Fruit fly (Drosophila melanogaster): ENCODE results near the gene CG43175.

CG43175 gene

DNA sequence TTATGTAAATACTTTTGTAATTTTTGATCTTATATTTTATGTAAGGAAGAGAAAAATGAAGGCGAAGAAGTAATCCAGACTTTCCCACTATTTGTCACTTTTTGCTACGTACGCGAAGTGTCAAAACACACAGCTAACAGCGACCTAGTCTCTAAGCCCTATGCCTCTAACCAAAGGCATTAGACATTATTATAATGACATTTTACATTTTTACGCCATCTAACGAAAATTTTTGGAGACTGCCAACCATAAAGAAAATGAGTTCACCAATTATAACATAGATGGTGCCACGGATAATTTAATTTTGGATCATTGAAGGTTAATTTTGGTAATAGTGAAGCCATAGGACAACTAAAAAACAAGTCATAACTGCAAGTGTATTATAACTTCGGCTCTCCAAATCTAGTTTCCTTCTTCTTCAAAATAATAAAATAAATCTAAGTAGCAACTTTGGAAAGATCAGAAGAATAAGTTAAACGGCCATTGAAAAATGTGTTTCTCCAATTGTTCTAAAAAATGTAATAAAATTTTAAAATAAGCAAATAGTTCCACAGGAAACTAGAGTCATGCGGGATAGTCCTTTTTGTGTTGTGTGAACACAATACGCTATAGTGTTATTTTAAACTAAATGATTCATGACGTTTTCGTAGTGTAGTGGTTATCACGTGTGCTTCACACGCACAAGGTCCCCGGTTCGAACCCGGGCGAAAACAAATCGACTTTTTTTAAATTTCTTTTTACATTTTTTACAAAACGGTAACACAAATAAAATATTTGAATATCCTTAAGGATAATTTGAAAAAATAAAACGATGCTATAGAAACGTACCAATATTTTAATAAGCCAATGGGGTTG lies 13.2 kb upstream of the CG43175 start:
- TF ChIP-seq Dll (optimal IDR thresholded peaks at IDR 0.05) (no peak), EcR (GFP tag; optimal IDR thresholded peaks at IDR 0.05) (no peak), usp (GFP tag; optimal IDR thresholded peaks at IDR 0.05) (no peak), psq (optimal IDR thresholded peaks at IDR 0.05) (no peak), CG8478 (optimal IDR thresholded peaks at IDR 0.05) (no peak), pan (optimal IDR thresholded peaks at IDR 0.05) (no peak)

DNA sequence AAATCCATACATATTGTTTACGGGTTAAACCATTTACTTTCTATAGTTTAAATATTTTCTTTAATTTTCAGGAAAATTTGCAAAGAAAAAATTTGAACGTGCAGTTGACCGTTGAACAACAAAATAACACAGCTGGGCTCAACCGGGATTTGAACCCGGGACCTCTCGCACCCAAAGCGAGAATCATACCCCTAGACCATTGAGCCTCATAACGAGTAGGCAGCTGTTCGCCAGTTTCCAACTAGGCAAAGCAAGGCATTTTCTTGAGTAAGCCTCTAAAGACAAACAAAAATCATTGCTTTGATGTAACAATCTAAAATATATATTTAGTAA lies 12.6 kb upstream of the CG43175 start:
- no peak for TF ChIP-seq psq (optimal IDR thresholded peaks at IDR 0.05)
- no peak for TF ChIP-seq pan (optimal IDR thresholded peaks at IDR 0.05)
- no peak for TF ChIP-seq Dll (optimal IDR thresholded peaks at IDR 0.05)
- no peak for TF ChIP-seq usp (GFP tag; optimal IDR thresholded peaks at IDR 0.05)
- TF ChIP-seq CG8478 (optimal IDR thresholded peaks at IDR 0.05), result no peak
- no peak for TF ChIP-seq EcR (GFP tag; optimal IDR thresholded peaks at IDR 0.05)

DNA sequence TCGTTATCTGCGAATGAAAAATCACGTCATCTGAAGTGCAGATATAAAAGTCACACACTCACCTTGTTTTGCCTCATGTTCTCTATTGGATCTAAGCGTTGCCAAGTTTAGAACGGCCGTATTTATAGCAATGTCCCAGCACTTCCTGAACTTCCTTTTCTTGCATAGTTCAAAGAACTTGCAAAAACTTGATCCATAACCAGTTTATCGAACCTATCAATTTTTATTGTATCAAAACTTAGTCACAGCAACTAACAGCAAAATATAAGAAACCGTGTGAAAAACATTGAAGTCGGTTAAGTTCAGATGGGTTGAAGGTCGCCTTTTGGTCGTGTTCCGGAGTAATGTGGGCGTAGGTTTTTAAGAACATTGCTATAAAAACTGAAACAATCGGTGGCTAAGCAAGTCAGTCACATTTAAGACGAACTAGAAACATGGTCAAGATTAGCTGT lies 11.8 kb upstream of the CG43175 start, which contains the start of the genes CG14324 and CG14326:
CG14324 (minus strand) TSS at position 101 of the 452 bp plus-strand sequence.
CG14326 (plus strand) TSS at position 402 of the 452 bp plus-strand sequence.
- TF ChIP-seq Dll (optimal IDR thresholded peaks at IDR 0.05) (no peak), EcR (GFP tag; optimal IDR thresholded peaks at IDR 0.05) (peak in 1 of 2 experiments; percentile 13), pan (optimal IDR thresholded peaks at IDR 0.05) (no peak), usp (GFP tag; optimal IDR thresholded peaks at IDR 0.05) (no peak), CG8478 (optimal IDR thresholded peaks at IDR 0.05) (no peak)

dm6 chr3R:17619726-17620282 lies 10.7 kb upstream of the CG43175 start:
- TF ChIP-seq EcR (GFP tag; optimal IDR thresholded peaks at IDR 0.05) (no peak), pan (optimal IDR thresholded peaks at IDR 0.05) (no peak), CG8478 (optimal IDR thresholded peaks at IDR 0.05) (no peak), psq (optimal IDR thresholded peaks at IDR 0.05) (no peak), usp (GFP tag; optimal IDR thresholded peaks at IDR 0.05) (no peak), Dll (optimal IDR thresholded peaks at IDR 0.05) (no peak)

dm6 chr3R:17622062-17622766 lies 8.3 kb upstream of the CG43175 start, which contains the start of gene CG14323:
Gene CG14323 (minus strand): TSS chr3R:17622112.
- TF ChIP-seq usp (GFP tag; optimal IDR thresholded peaks at IDR 0.05), result no peak
- no peak for TF ChIP-seq pan (optimal IDR thresholded peaks at IDR 0.05)
- no peak for TF ChIP-seq CG8478 (optimal IDR thresholded peaks at IDR 0.05)
- no peak for TF ChIP-seq EcR (GFP tag; optimal IDR thresholded peaks at IDR 0.05)
- no peak for TF ChIP-seq Dll (optimal IDR thresholded peaks at IDR 0.05)
- no peak for TF ChIP-seq psq (optimal IDR thresholded peaks at IDR 0.05)

DNA sequence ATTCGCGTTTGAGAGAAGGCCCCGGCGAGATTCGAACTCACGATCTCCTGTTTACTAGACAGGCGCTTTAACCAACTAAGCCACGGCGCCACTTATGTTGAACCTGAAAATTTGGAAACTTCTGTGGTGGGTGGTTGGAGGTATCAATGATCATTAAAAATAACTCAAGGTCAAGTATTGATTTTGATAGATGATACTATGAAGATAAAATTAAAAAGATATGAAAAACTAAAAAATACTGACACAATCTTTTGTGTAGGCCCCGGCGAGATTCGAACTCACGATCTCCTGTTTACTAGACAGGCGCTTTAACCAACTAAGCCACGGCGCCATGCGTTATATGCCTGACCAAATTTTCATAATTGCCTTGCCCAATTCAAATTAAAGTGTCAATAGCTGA lies 6.0 kb upstream of the CG43175 start:
- TF ChIP-seq Dll (optimal IDR thresholded peaks at IDR 0.05) (no peak), CG8478 (optimal IDR thresholded peaks at IDR 0.05) (no peak), pan (optimal IDR thresholded peaks at IDR 0.05) (no peak), psq (optimal IDR thresholded peaks at IDR 0.05) (no peak), EcR (GFP tag; optimal IDR thresholded peaks at IDR 0.05) (no peak), usp (GFP tag; optimal IDR thresholded peaks at IDR 0.05) (no peak)

dm6 chr3R:17624968-17625367 lies 5.5 kb upstream of the CG43175 start, which contains the start of gene AttD:
Gene AttD (plus strand): TSS chr3R:17625268.
- TF ChIP-seq usp (GFP tag; optimal IDR thresholded peaks at IDR 0.05), result no peak
- no peak for TF ChIP-seq pan (optimal IDR thresholded peaks at IDR 0.05)
- no peak for TF ChIP-seq psq (optimal IDR thresholded peaks at IDR 0.05)
- no peak for TF ChIP-seq CG8478 (optimal IDR thresholded peaks at IDR 0.05)
- no peak for TF ChIP-seq EcR (GFP tag; optimal IDR thresholded peaks at IDR 0.05)
- TF ChIP-seq Dll (optimal IDR thresholded peaks at IDR 0.05), result no peak

DNA sequence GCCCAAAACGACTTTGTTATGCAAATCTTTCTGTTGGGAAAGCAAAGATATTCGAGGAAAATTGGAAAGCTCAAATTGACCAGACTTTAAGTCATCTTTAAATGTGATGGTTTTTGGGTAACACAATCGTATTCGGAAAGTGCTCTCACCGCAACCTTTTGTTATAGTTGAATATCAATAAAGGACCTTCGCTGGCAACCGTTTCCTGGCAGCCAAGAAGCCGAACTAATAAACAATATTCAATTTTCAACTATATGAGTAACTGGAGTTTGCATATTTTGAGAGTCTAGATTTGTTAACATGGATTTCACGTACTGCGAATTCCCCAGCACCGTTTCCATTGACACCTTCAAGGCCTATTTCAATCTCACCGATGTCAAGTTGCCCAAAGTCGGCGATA lies 3.7 kb upstream of the CG43175 start, which contains the start of gene CG14325:
CG14325 (plus strand) TSS at position 301 of the 400 bp plus-strand sequence.
- TF ChIP-seq EcR (GFP tag; optimal IDR thresholded peaks at IDR 0.05) (no peak), pan (optimal IDR thresholded peaks at IDR 0.05) (no peak), usp (GFP tag; optimal IDR thresholded peaks at IDR 0.05) (no peak), Dll (optimal IDR thresholded peaks at IDR 0.05) (no peak), CG8478 (optimal IDR thresholded peaks at IDR 0.05) (no peak), psq (optimal IDR thresholded peaks at IDR 0.05) (no peak)

DNA sequence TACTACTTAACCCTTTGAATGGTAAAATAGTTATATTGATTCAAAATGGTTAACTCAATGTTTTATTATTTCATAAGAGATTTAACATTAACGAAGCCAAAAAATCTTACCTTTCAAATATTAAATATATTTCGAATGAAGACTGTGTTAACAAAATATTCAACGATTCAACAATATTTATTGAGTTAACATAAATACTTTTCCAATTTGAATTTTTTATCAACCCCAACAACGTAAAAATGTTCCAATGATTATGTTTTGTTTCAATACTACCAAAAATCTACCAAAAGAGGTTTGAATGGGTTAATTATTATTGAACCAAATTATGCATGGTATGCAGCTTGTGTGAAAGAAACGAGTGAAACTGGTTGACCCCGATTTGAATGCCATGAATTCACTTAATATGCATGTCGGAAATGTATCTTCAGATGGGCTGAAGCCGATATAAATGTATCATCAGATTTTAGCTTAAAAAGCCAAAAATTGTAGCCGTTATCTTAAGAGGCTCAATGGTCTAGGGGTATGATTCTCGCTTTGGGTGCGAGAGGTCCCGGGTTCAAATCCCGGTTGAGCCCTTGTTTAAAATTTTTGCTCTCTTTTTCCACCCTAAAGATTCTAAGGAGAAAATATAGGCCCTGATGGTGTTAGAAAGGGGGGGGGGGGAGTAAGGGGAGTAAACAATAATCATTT lies 804 bp downstream of the CG43175 start:
- TF ChIP-seq usp (GFP tag; optimal IDR thresholded peaks at IDR 0.05), result no peak
- TF ChIP-seq psq (optimal IDR thresholded peaks at IDR 0.05), result no peak
- TF ChIP-seq CG8478 (optimal IDR thresholded peaks at IDR 0.05), result no peak
- TF ChIP-seq pan (optimal IDR thresholded peaks at IDR 0.05), result no peak
- TF ChIP-seq EcR (GFP tag; optimal IDR thresholded peaks at IDR 0.05), result no peak
- TF ChIP-seq Dll (optimal IDR thresholded peaks at IDR 0.05), result no peak

dm6 chr3R:17644019-17644418 lies 13.5 kb downstream of the CG43175 start:
- TF ChIP-seq EcR (GFP tag; optimal IDR thresholded peaks at IDR 0.05) (no peak), pan (optimal IDR thresholded peaks at IDR 0.05) (no peak), psq (optimal IDR thresholded peaks at IDR 0.05) (no peak), usp (GFP tag; optimal IDR thresholded peaks at IDR 0.05) (no peak), Dll (optimal IDR thresholded peaks at IDR 0.05) (no peak), CG8478 (optimal IDR thresholded peaks at IDR 0.05) (no peak)

DNA sequence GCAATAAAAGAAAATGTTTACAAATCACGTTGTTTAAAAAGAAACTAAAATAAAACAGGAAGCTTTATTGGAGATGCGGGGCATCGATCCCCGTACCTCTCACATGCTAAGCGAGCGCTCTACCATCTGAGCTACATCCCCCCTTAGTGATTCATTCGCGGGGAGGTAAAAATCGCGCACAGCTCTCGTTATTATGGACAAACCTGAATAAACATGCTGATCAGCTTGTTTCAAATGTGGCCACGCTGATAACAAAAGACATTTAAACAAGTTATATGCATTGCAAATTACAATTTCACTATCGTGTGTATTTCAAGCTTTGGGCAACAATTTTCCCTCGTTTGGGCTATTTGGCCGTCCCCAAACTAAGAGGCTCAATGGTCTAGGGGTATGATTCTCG lies 14.7 kb downstream of the CG43175 start:
- no peak for TF ChIP-seq usp (GFP tag; optimal IDR thresholded peaks at IDR 0.05)
- no peak for TF ChIP-seq EcR (GFP tag; optimal IDR thresholded peaks at IDR 0.05)
- TF ChIP-seq pan (optimal IDR thresholded peaks at IDR 0.05), result no peak
- no peak for TF ChIP-seq psq (optimal IDR thresholded peaks at IDR 0.05)
- no peak for TF ChIP-seq CG8478 (optimal IDR thresholded peaks at IDR 0.05)
- no peak for TF ChIP-seq Dll (optimal IDR thresholded peaks at IDR 0.05)

Data from whole organism.